Fruit fly (Drosophila melanogaster): ENCODE results near the gene RpL22.

RpL22 gene

DNA sequence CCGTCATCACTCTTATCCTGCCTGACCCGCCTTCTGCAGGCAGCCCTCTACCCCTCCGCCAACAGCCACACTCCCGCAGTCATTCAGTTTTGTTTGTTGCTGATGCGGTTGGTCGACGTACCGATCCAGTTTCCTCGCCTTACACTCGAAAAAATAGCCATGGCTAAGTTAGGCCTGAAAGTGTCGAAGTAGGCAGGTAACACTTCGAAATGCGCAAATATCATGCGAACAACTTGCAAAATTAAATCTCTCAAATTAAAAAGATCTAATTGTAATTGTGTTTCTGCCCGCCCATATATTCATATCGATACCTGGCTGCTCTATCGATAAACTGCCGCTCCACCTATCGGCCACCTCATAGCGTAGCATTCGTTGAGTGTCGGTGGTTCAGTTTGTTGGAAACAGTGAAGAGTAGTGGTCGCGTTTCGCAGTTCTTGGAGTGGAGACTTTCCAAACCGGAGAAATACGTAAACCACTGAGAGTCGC lies 4.8 kb upstream of the RpL22 start, which contains the start of gene fz3 (continued):
- TF ChIP-seq danr (GFP tag; IDR thresholded peaks at IDR 0.05) = no peak
- TF ChIP-seq CG1647 (GFP tag; optimal IDR thresholded peaks at IDR 0.05) = no peak
- TF ChIP-seq CG10431 (GFP tag; optimal IDR thresholded peaks at IDR 0.05) = no peak
- TF ChIP-seq CG31441 (GFP tag; IDR thresholded peaks at IDR 0.05) = peak; percentile 27; the same call in 1 of the 2 replicates
- no peak for TF ChIP-seq CG10366 (GFP tag; IDR thresholded peaks at IDR 0.05)
- TF ChIP-seq z (GFP tag; IDR thresholded peaks at IDR 0.05) = no peak
- no peak for TF ChIP-seq CG6272 (GFP tag; IDR thresholded peaks at IDR 0.05)
- no peak for TF ChIP-seq slp2 (GFP tag; optimal IDR thresholded peaks at IDR 0.05)
- TF ChIP-seq CG11085 (GFP tag; IDR thresholded peaks at IDR 0.05) = no peak
- TF ChIP-seq Vsx1 (GFP tag; optimal IDR thresholded peaks at IDR 0.05) = no peak
- no peak for TF ChIP-seq CG7556 (GFP tag; optimal IDR thresholded peaks at IDR 0.05)
- TF ChIP-seq CG18011 (GFP tag; optimal IDR thresholded peaks at IDR 0.05) = no peak
- TF ChIP-seq CG9797 (GFP tag; optimal IDR thresholded peaks at IDR 0.05) = peak; percentile 14
- no peak for TF ChIP-seq Camta (GFP tag; optimal IDR thresholded peaks at IDR 0.05)
- TF ChIP-seq ranshi (GFP tag; IDR thresholded peaks at IDR 0.05) = peak; percentile 20; the same call in 1 of the 2 replicates
- peak; percentile 93 for TF ChIP-seq Bgb (GFP tag; IDR thresholded peaks at IDR 0.05; ENCODE audit: partially characterized antibody)
- no peak for TF ChIP-seq Hsf (GFP tag; optimal IDR thresholded peaks at IDR 0.05)
- TF ChIP-seq CG4424 (GFP tag; optimal IDR thresholded peaks at IDR 0.05) = no peak
- TF ChIP-seq CG17361 (GFP tag; IDR thresholded peaks at IDR 0.05) = no peak
- TF ChIP-seq NFAT (GFP tag; IDR thresholded peaks at IDR 0.05) = peak; percentile 20; the same call in 1 of the 2 replicates
- no peak for TF ChIP-seq dysf (GFP tag; IDR thresholded peaks at IDR 0.05)
- TF ChIP-seq CG4328 (GFP tag; optimal IDR thresholded peaks at IDR 0.05) = peak; percentile 14
- no peak for TF ChIP-seq pfk (GFP tag; optimal IDR thresholded peaks at IDR 0.05)
- peak; percentile 85 for TF ChIP-seq zen2 (GFP tag; IDR thresholded peaks at IDR 0.05; ENCODE audit: partially characterized antibody)
- TF ChIP-seq mld (GFP tag; IDR thresholded peaks at IDR 0.05; ENCODE audit: partially characterized antibody) = peak; percentile 61; the same call in 2 of the 3 replicates
- TF ChIP-seq NK7.1 (GFP tag; optimal IDR thresholded peaks at IDR 0.05) = no peak
- TF ChIP-seq CG18476 (GFP tag; optimal IDR thresholded peaks at IDR 0.05) = no peak
- no peak for TF ChIP-seq lilli (GFP tag; optimal IDR thresholded peaks at IDR 0.05)
- no peak for TF ChIP-seq CG12104 (GFP tag; optimal IDR thresholded peaks at IDR 0.05)
- TF ChIP-seq peb (GFP tag; IDR thresholded peaks at IDR 0.05) = 0 out of 2 replicates have a peak, but pooled peaks have one; percentile 11
- TF ChIP-seq CG3163 (GFP tag; optimal IDR thresholded peaks at IDR 0.05) = no peak
- no peak for TF ChIP-seq stc (GFP tag; IDR thresholded peaks at IDR 0.05)
- TF ChIP-seq CG3995 (GFP tag; optimal IDR thresholded peaks at IDR 0.05) = no peak
- TF ChIP-seq unpg (GFP tag; optimal IDR thresholded peaks at IDR 0.05) = peak; percentile 41
- no peak for TF ChIP-seq CG2120 (GFP tag; optimal IDR thresholded peaks at IDR 0.05)
- no peak for TF ChIP-seq ab (GFP tag; optimal IDR thresholded peaks at IDR 0.05)
- no peak for TF ChIP-seq Lim3 (GFP tag; IDR thresholded peaks at IDR 0.05)
- peak; percentile 7 for TF ChIP-seq dm (GFP tag; optimal IDR thresholded peaks at IDR 0.05)
- no peak for TF ChIP-seq CG9215 (GFP tag; IDR thresholded peaks at IDR 0.05)
- peak; percentile 21 for TF ChIP-seq sqz (GFP tag; optimal IDR thresholded peaks at IDR 0.05)
- peak; percentile 95 for TF ChIP-seq chinmo (GFP tag; IDR thresholded peaks at IDR 0.05; ENCODE audit: partially characterized antibody)
- no peak for TF ChIP-seq CG9932 (GFP tag; IDR thresholded peaks at IDR 0.05)
- peak; percentile 54 for TF ChIP-seq Drgx (GFP tag; IDR thresholded peaks at IDR 0.05)
- TF ChIP-seq CG11560 (tag; IDR thresholded peaks at IDR 0.05) = no peak
- TF ChIP-seq PHDP (tag; optimal IDR thresholded peaks at IDR 0.05) = no peak
- no peak for TF ChIP-seq prd (optimal IDR thresholded peaks at IDR 0.05)
- TF ChIP-seq prd (GFP tag; IDR thresholded peaks at IDR 0.05) = no peak
- TF ChIP-seq CG3407 (GFP tag; optimal IDR thresholded peaks at IDR 0.05) = no peak
- TF ChIP-seq eve (GFP tag; optimal IDR thresholded peaks at IDR 0.05) = no peak
- no peak for TF ChIP-seq nau (GFP tag; optimal IDR thresholded peaks at IDR 0.05)
- no peak for TF ChIP-seq HLH54F (GFP tag; optimal IDR thresholded peaks at IDR 0.05)
- no peak for TF ChIP-seq NC2α (GFP tag; optimal IDR thresholded peaks at IDR 0.05)
